Worm (Caenorhabditis elegans): ENCODE measurements around the gene K08E4.8.

- TF ChIP-seq snpc-4 (tag; optimal IDR thresholded peaks at IDR 0.05) (no peak), elt-1 (tag; optimal IDR thresholded peaks at IDR 0.05) (no peak), nhr-11 (tag; optimal IDR thresholded peaks at IDR 0.05) (no peak), nhr-77 (tag; optimal IDR thresholded peaks at IDR 0.05) (no peak), ceh-82 (tag; optimal IDR thresholded peaks at IDR 0.05) (no peak), skn-1 (tag; optimal IDR thresholded peaks at IDR 0.05) (no peak), ceh-16 (tag; optimal IDR thresholded peaks at IDR 0.05) (no peak), lin-13 (GFP tag; optimal IDR thresholded peaks at IDR 0.05) (no peak), fos-1 (tag; optimal IDR thresholded peaks at IDR 0.05) (no peak)
Observed at ce11 chrIV:12084587-12084986, 23.5 kb upstream of the K08E4.8 start.
